Worm (Caenorhabditis elegans): ENCODE measurements around the gene tnc-2.

The tnc-2 gene

DNA sequence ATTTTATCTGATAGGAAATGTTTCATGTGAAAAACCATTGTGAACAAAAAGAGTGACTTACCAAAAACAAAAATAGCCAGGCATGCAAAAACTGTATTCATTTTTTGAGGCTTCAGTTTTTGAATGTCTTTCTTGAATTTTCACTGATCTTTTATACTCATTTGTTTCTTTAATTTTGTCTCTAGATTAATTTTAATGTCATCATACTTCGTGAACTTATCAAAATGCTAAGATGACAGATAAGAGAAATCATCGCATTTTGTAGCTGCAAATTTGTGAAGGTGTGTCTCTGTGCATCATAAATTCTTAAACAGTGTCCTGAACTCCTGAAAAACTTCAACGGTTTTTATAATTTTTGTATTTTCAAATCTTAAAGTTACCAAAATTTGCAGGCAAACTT lies 9.4 kb downstream of the tnc-2 start, which contains the start of gene clec-58:
Gene clec-58, minus strand, starts transcription at position 101 of the 400 bp plus-strand sequence.
- no peak for TF ChIP-seq nhr-232 (tag; optimal IDR thresholded peaks at IDR 0.05)
- TF ChIP-seq zip-5 (tag; optimal IDR thresholded peaks at IDR 0.05): no peak
- no peak for TF ChIP-seq syd-9 (tag; optimal IDR thresholded peaks at IDR 0.05)
- no peak for TF ChIP-seq tbx-7 (tag; optimal IDR thresholded peaks at IDR 0.05)
- TF ChIP-seq ceh-34 (tag; optimal IDR thresholded peaks at IDR 0.05): no peak
- TF ChIP-seq lin-11 (tag; optimal IDR thresholded peaks at IDR 0.05): no peak
- TF ChIP-seq ceh-24 (tag; optimal IDR thresholded peaks at IDR 0.05): no peak
- TF ChIP-seq pax-1 (tag; optimal IDR thresholded peaks at IDR 0.05): no peak
- no peak for TF ChIP-seq elt-4 (tag; optimal IDR thresholded peaks at IDR 0.05)
- no peak for TF ChIP-seq mec-3 (tag; optimal IDR thresholded peaks at IDR 0.05; ENCODE audit: borderline replicate concordance)
- no peak for TF ChIP-seq rnt-1 (tag; optimal IDR thresholded peaks at IDR 0.05)
- TF ChIP-seq fax-1 (tag; optimal IDR thresholded peaks at IDR 0.05): no peak
- no peak for TF ChIP-seq ref-2 (tag; optimal IDR thresholded peaks at IDR 0.05)
- TF ChIP-seq ceh-30 (tag; optimal IDR thresholded peaks at IDR 0.05): no peak
- TF ChIP-seq pha-4 (tag; optimal IDR thresholded peaks at IDR 0.05): no peak
- no peak for TF ChIP-seq fkh-6 (tag; optimal IDR thresholded peaks at IDR 0.05)

DNA sequence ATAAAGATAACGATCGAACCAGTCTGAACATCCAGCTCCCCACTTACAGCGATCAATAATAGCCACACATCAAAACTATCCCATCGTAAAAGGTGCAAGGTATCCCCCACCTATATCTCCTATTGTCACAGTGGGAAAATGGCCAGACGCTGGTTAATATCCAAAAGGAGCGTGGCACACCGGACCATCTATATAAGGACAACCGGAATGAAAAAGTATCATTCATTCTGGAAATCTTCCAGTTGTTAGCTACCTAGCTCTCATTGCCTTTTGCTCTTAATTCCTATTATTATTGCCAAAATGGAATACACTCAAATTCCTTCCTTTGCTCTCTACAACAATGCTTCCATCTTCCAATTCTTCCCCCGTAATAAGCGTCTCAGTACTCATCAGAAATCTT lies 10.3 kb downstream of the tnc-2 start, which contains the start of gene ZK666.4:
Gene ZK666.4, plus strand, starts transcription at position 301 of the 400 bp plus-strand sequence.
- TF ChIP-seq ceh-2 (tag; optimal IDR thresholded peaks at IDR 0.05): no peak
- TF ChIP-seq lim-6 (tag; optimal IDR thresholded peaks at IDR 0.05): no peak
- no peak for TF ChIP-seq sox-2 (GFP tag; IDR thresholded peaks at IDR 0.05)
- TF ChIP-seq tbx-2 (tag; optimal IDR thresholded peaks at IDR 0.05): no peak
- no peak for TF ChIP-seq ceh-6 (GFP tag; optimal IDR thresholded peaks at IDR 0.05)

DNA sequence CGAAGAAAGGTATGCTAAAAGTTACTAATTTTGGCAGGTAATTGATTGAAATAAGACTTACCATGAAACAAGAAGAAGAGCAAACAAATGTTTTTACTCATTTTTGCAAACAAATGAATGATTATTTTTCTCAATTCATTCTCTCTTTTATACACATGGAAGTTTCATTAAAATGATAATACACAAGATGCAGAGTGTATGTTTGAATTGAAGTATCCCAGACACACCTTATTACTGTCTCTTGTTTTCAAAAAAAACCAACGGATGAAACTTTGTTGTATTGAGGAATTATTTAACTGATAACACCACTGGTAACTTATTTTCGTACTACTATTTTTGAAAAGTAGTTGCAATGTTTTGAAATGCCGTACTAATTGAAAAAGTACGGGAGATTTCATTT lies 12.7 kb downstream of the tnc-2 start, which contains the start of gene clec-59:
Gene clec-59, minus strand, starts transcription at position 101 of the 400 bp plus-strand sequence.
- TF ChIP-seq pha-4 (tag; optimal IDR thresholded peaks at IDR 0.05) (no peak), Y22D7AL.16 (tag; optimal IDR thresholded peaks at IDR 0.05) (no peak), ahr-1 (tag; optimal IDR thresholded peaks at IDR 0.05) (no peak), eyg-1 (tag; optimal IDR thresholded peaks at IDR 0.05) (no peak), ref-2 (tag; optimal IDR thresholded peaks at IDR 0.05) (no peak), fax-1 (tag; optimal IDR thresholded peaks at IDR 0.05) (no peak), hlh-6 (tag; optimal IDR thresholded peaks at IDR 0.05) (no peak), ceh-2 (tag; optimal IDR thresholded peaks at IDR 0.05) (no peak), tbx-7 (tag; optimal IDR thresholded peaks at IDR 0.05) (no peak), ceh-24 (tag; optimal IDR thresholded peaks at IDR 0.05) (no peak)

DNA sequence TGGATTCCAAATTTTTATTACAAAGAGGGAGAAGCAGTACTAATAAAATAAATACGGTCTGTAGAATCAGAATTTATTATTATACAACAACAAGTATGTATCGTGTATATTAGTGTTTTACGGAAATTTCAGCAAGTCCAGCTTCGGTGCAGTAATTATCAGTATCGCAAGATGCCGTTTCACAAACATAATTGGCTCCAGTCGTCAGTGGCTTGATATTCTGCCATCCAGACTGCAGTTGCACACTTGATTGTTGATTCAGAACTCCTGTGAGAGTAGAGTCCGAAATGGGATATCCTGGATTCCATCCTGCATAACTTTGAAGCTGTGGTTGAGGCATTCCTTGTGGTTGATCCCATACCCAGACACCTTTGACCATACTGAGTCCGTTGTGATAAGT lies 13.4 kb downstream of the tnc-2 start:
- TF ChIP-seq K02D7.2 (tag; optimal IDR thresholded peaks at IDR 0.05) (no peak), unc-55 (GFP tag; optimal IDR thresholded peaks at IDR 0.05) (no peak), hlh-13 (GFP tag; optimal IDR thresholded peaks at IDR 0.05) (no peak), Y22D7AL.16 (tag; optimal IDR thresholded peaks at IDR 0.05) (no peak), mec-3 (tag; optimal IDR thresholded peaks at IDR 0.05; ENCODE audit: borderline replicate concordance) (no peak), madf-2 (tag; optimal IDR thresholded peaks at IDR 0.05) (no peak), ceh-22 (tag; optimal IDR thresholded peaks at IDR 0.05) (no peak), ceh-14 (tag; optimal IDR thresholded peaks at IDR 0.05) (no peak), odd-2 (tag; optimal IDR thresholded peaks at IDR 0.05) (no peak), ztf-16 (tag; optimal IDR thresholded peaks at IDR 0.05) (no peak), C08G9.2 (tag; optimal IDR thresholded peaks at IDR 0.05) (no peak), ceh-34 (tag; optimal IDR thresholded peaks at IDR 0.05) (no peak)

DNA sequence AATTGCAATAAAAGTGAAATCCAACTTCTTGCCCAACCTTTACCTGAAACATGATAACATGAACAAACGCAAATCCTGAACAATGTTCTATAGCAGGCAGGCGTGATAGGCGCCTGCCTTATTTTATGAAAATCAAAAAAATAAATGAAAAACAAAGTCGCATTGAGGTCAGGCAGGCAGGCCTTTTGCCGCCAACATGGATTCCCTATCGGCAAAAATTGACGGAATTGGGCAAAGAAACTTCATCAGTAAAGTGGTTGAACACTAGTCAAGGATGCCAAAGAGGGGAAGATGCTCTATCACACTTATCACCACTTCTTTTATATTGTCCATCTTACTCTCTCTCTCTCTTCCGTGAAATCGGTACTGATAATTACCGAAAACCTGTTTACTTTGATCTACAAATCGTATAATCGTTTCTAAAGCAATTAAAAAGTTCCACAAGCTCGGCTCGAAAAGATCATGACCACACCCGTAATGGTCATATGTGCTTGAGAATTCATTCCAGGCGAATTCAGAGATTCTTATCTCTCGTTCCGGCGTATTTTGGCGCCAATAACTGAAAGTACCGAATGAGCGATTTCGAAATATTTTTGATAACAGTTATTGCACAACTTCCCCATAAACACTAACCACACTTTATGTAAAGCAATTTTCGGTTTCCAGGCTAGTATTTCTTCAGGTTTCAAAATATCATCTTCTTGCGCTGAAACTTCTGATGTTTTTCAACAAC lies 15.3 kb downstream of the tnc-2 start, which contains the start of the genes clec-60 and ZK666.11:
Gene clec-60, minus strand, starts transcription at position 51 of the 733 bp plus-strand sequence.
Gene ZK666.11, plus strand, starts transcription at position 699 of the 733 bp plus-strand sequence.
- TF ChIP-seq ttx-3 (tag; optimal IDR thresholded peaks at IDR 0.05): no peak
- TF ChIP-seq ref-2 (tag; optimal IDR thresholded peaks at IDR 0.05): no peak
- no peak for TF ChIP-seq ceh-6 (GFP tag; optimal IDR thresholded peaks at IDR 0.05)
- TF ChIP-seq odd-2 (tag; optimal IDR thresholded peaks at IDR 0.05): no peak
- no peak for TF ChIP-seq pqm-1 (tag; optimal IDR thresholded peaks at IDR 0.05)
- TF ChIP-seq hlh-6 (tag; optimal IDR thresholded peaks at IDR 0.05): no peak
- no peak for TF ChIP-seq lim-6 (tag; optimal IDR thresholded peaks at IDR 0.05)
- TF ChIP-seq ceh-9 (tag; optimal IDR thresholded peaks at IDR 0.05): no peak
- no peak for TF ChIP-seq pat-9 (tag; optimal IDR thresholded peaks at IDR 0.05)
- TF ChIP-seq rnt-1 (tag; optimal IDR thresholded peaks at IDR 0.05): no peak
- TF ChIP-seq unc-55 (GFP tag; optimal IDR thresholded peaks at IDR 0.05): no peak
- no peak for TF ChIP-seq dmd-4 (tag; optimal IDR thresholded peaks at IDR 0.05; ENCODE audit: borderline replicate concordance)
- TF ChIP-seq ceh-48 (tag; optimal IDR thresholded peaks at IDR 0.05): no peak
- no peak for TF ChIP-seq nhr-11 (tag; optimal IDR thresholded peaks at IDR 0.05)

Data from whole organism, late embryonic.